Fruit fly (Drosophila melanogaster) whole organism, embryonic: ENCODE data around the gene CG14721.

Experiments used
- CG10274 ChIP-seq: fragments of 200-800 bp; sonication (Bioruptor generic); optimal IDR thresholded peaks from 3 replicates; lab custom pipeline; 2017; ENCODE audit warnings: missing biosample characterization, mild to moderate bottlenecking, missing genetic modification characterization
- CG10462 ChIP-seq: fragments of 200-800 bp; sonication (Bioruptor generic); optimal IDR thresholded peaks from 2 replicates; lab custom pipeline; 2016; ENCODE audit warnings: missing biosample characterization, missing genetic modification characterization
- CG12219 ChIP-seq: fragments of 200-800 bp; sonication (Bioruptor generic); optimal IDR thresholded peaks from 3 replicates; lab custom pipeline; 2018; ENCODE audit warnings: missing biosample characterization, mild to moderate bottlenecking, missing genetic modification characterization
- CG12236 ChIP-seq: fragments of 200-800 bp; sonication (Bioruptor generic); optimal IDR thresholded peaks from 2 replicates; lab custom pipeline; 2016; ENCODE audit warnings: missing biosample characterization, missing genetic modification characterization
- CG14860 ChIP-seq: fragments of 200-800 bp; sonication (Bioruptor generic); IDR thresholded peaks from 3 replicates; pipeline ENCODE4 v1.3.6; 2022; ENCODE audit warnings: missing biosample characterization, missing genetic modification characterization; ENCODE audit not compliant: partially characterized antibody
- CG1603 ChIP-seq: fragments of 200-800 bp; sonication (Bioruptor generic); optimal IDR thresholded peaks from 2 replicates; lab custom pipeline; 2019; ENCODE audit warnings: missing biosample characterization, mild to moderate bottlenecking, missing genetic modification characterization, moderate library complexity
- CG16863 ChIP-seq: fragments of 200-800 bp; sonication (Bioruptor generic); optimal IDR thresholded peaks from 3 replicates; lab custom pipeline; 2016; ENCODE audit warnings: missing biosample characterization, missing genetic modification characterization
- CG3407 ChIP-seq: fragments of 200-800 bp; sonication (Bioruptor generic); optimal IDR thresholded peaks from 2 replicates; lab custom pipeline; 2018; ENCODE audit warnings: missing biosample characterization, mild to moderate bottlenecking, missing genetic modification characterization
- CG34224 ChIP-seq: fragments of 200-800 bp; sonication (Bioruptor generic); IDR thresholded peaks from 3 replicates; pipeline ENCODE4 v1.3.6; 2022; ENCODE audit warnings: missing biosample characterization, missing genetic modification characterization; ENCODE audit not compliant: partially characterized antibody
- CG3726 ChIP-seq: fragments of 200-800 bp; sonication (Bioruptor generic); IDR thresholded peaks from 3 replicates; pipeline ENCODE4, ENCODE4 v1.3.6; 2022; ENCODE audit warnings: missing biosample characterization, missing genetic modification characterization
- CG3847 ChIP-seq: fragments of 200-800 bp; sonication (Bioruptor generic); IDR thresholded peaks from 2 replicates; pipeline ENCODE4 v1.3.6; 2022; ENCODE audit warnings: missing biosample characterization, missing genetic modification characterization
- CG4730 ChIP-seq: fragments of 200-800 bp; sonication (Bioruptor generic); IDR thresholded peaks from 2 replicates; pipeline ENCODE4 v1.3.6; 2022; ENCODE audit warnings: missing biosample characterization, missing genetic modification characterization
- CG6254 ChIP-seq: fragments of 200-800 bp; sonication (Bioruptor generic); optimal IDR thresholded peaks from 3 replicates; lab custom pipeline; 2017; ENCODE audit warnings: mild to moderate bottlenecking, missing biosample characterization, missing genetic modification reagents, missing genetic modification characterization
- CG6689 ChIP-seq: fragments of 200-800 bp; sonication (Bioruptor generic); IDR thresholded peaks from 2 replicates; pipeline ENCODE4 v1.3.6; 2022; ENCODE audit warnings: missing biosample characterization, missing genetic modification characterization
- CG6791 ChIP-seq: fragments of 200-800 bp; sonication (Bioruptor generic); IDR thresholded peaks from 3 replicates; pipeline ENCODE4 v1.3.6; 2022; ENCODE audit warnings: missing biosample characterization, missing genetic modification characterization; ENCODE audit not compliant: partially characterized antibody
- CG6854 ChIP-seq: fragments of 200-800 bp; sonication (Bioruptor generic); optimal IDR thresholded peaks from 3 replicates; lab custom pipeline; 2017; ENCODE audit warnings: missing biosample characterization, mild to moderate bottlenecking, missing genetic modification characterization
- CG7556 ChIP-seq: fragments of 200-800 bp; sonication (Bioruptor generic); optimal IDR thresholded peaks from 2 replicates; lab custom pipeline; 2017; ENCODE audit warnings: missing biosample characterization, mild to moderate bottlenecking, missing genetic modification characterization
- CG8944 ChIP-seq: fragments of 200-800 bp; sonication (Bioruptor generic); optimal IDR thresholded peaks from 3 replicates; lab custom pipeline; 2016; ENCODE audit warnings: missing biosample characterization, missing genetic modification characterization
- CG9932 ChIP-seq: fragments of 200-800 bp; sonication (Bioruptor generic); IDR thresholded peaks from 2 replicates; pipeline ENCODE4 v1.3.6; 2022; ENCODE audit warnings: missing biosample characterization, missing genetic modification characterization
- Dll ChIP-seq: fragments of 200-800 bp; sonication (Bioruptor generic); IDR thresholded peaks from 4 replicates; pipeline ENCODE4 v1.3.6; 2022; ENCODE audit warnings: missing biosample characterization, missing genetic modification characterization; ENCODE audit not compliant: partially characterized antibody
- Elba2 ChIP-seq: fragments of 200-800 bp; sonication (Bioruptor generic); optimal IDR thresholded peaks from 3 replicates; lab custom pipeline; 2016; ENCODE audit warnings: missing biosample characterization, missing genetic modification characterization
- GATAe ChIP-seq: fragments of 200-800 bp; sonication (Bioruptor generic); conservative IDR thresholded peaks from 2 replicates; pipeline ENCODE4 v1.3.6; 2022; ENCODE audit warnings: missing biosample characterization, missing genetic modification characterization
- H2.0 ChIP-seq: fragments of 200-800 bp; sonication (Bioruptor generic); IDR thresholded peaks from 2 replicates; pipeline ENCODE4 v1.3.6; 2022; ENCODE audit warnings: missing biosample characterization, missing genetic modification characterization
- HLH54F ChIP-seq: fragments of 200-800 bp; sonication (Bioruptor generic); optimal IDR thresholded peaks from 3 replicates; lab custom pipeline; 2016; ENCODE audit warnings: missing biosample characterization, missing genetic modification characterization
- Hr78 ChIP-seq, 2 experiments: fragments of 200-800 bp in 1 of 2; fragments of >200 bp in 1 of 2; sonication (Bioruptor generic) in 1 of 2; optimal IDR thresholded peaks; 2 replicates each; lab custom pipeline; 2017 to 2019; ENCODE audit warnings: missing biosample characterization in 2 of 2, missing genetic modification characterization in 2 of 2, mild to moderate bottlenecking in 1 of 2, moderate library complexity in 1 of 2
- Lhr ChIP-seq: fragments of 200-800 bp; sonication (Bioruptor generic); optimal IDR thresholded peaks from 3 replicates; lab custom pipeline; 2017; ENCODE audit warnings: mild to moderate bottlenecking, missing biosample characterization, missing genetic modification reagents, missing genetic modification characterization
- MESR4 ChIP-seq: fragments of 200-800 bp; sonication (Bioruptor generic); optimal IDR thresholded peaks from 2 replicates; lab custom pipeline; 2018; ENCODE audit warnings: missing biosample characterization, mild to moderate bottlenecking, missing genetic modification characterization, moderate library complexity
- Nf-YA ChIP-seq: fragments of 200-800 bp; sonication (Bioruptor generic); IDR thresholded peaks from 2 replicates; pipeline ENCODE4 v1.3.6; 2022; ENCODE audit warnings: missing biosample characterization, missing genetic modification characterization
- Scr ChIP-seq: fragments of 200-800 bp; sonication (Bioruptor generic); IDR thresholded peaks from 2 replicates; pipeline ENCODE4 v1.3.6; 2022; ENCODE audit warnings: missing biosample characterization, missing genetic modification characterization; ENCODE audit not compliant: partially characterized antibody
- Sox102F ChIP-seq: fragments of 200-800 bp; sonication (Bioruptor generic); optimal IDR thresholded peaks from 2 replicates; lab custom pipeline; 2018; ENCODE audit warnings: missing biosample characterization, mild to moderate bottlenecking, missing genetic modification characterization, moderate library complexity
- Stat92E ChIP-seq, 3 experiments: fragments of >200 bp in 2 of 3; fragments of 200-800 bp in 1 of 3; sonication (Bioruptor generic) in 1 of 3; optimal IDR thresholded peaks; 2 replicates each; lab custom pipeline; 2017 to 2019; ENCODE audit warnings: missing biosample characterization in 3 of 3, missing genetic modification characterization in 3 of 3, mild to moderate bottlenecking in 1 of 3, moderate library complexity in 1 of 3
- Trl ChIP-seq, 3 experiments: fragments of >200 bp in 2 of 3; fragments of 200-800 bp in 1 of 3; sonication (Bioruptor generic) in 1 of 3; optimal IDR thresholded peaks; 2 replicates in 1 of 3; 3 replicates in 2 of 3; lab custom pipeline; 2016 to 2017; ENCODE audit warnings: missing biosample characterization in 1 of 3, missing genetic modification characterization in 1 of 3
- ab ChIP-seq: fragments of 200-800 bp; sonication (Bioruptor generic); optimal IDR thresholded peaks from 2 replicates; lab custom pipeline; 2016; ENCODE audit warnings: missing biosample characterization, missing genetic modification characterization
- chm ChIP-seq: fragments of 200-800 bp; sonication (Bioruptor generic); IDR thresholded peaks from 2 replicates; pipeline ENCODE4 v1.3.6; 2022; ENCODE audit warnings: missing biosample characterization, missing genetic modification characterization
- disco-r ChIP-seq: fragments of 200-800 bp; sonication (Bioruptor generic); optimal IDR thresholded peaks from 2 replicates; lab custom pipeline; 2016; ENCODE audit warnings: missing biosample characterization, missing genetic modification characterization
- esg ChIP-seq: fragments of 200-800 bp; sonication (Bioruptor generic); conservative IDR thresholded peaks from 2 replicates; pipeline ENCODE4 v1.3.6; 2022; ENCODE audit warnings: missing biosample characterization, missing genetic modification characterization
- fu2 ChIP-seq: fragments of 200-800 bp; sonication (Bioruptor generic); optimal IDR thresholded peaks from 2 replicates; lab custom pipeline; 2016; ENCODE audit warnings: missing biosample characterization, missing genetic modification characterization
- gro ChIP-seq: fragments of 200-800 bp; sonication (Bioruptor generic); optimal IDR thresholded peaks from 2 replicates; lab custom pipeline; 2016; ENCODE audit warnings: missing biosample characterization, missing genetic modification characterization
- ham ChIP-seq: fragments of 200-800 bp; sonication (Bioruptor generic); IDR thresholded peaks from 2 replicates; pipeline ENCODE4 v1.3.6; 2022; ENCODE audit warnings: missing biosample characterization, missing genetic modification characterization
- luna ChIP-seq: fragments of 200-800 bp; sonication (Bioruptor generic); optimal IDR thresholded peaks from 2 replicates; lab custom pipeline; 2016; ENCODE audit warnings: missing biosample characterization, missing genetic modification characterization
- pita ChIP-seq: fragments of 200-800 bp; sonication (Bioruptor generic); optimal IDR thresholded peaks from 2 replicates; lab custom pipeline; 2017; ENCODE audit warnings: missing biosample characterization, mild to moderate bottlenecking, missing genetic modification characterization
- pnt ChIP-seq: fragments of 200-800 bp; sonication (Bioruptor generic); optimal IDR thresholded peaks from 3 replicates; lab custom pipeline; 2016; ENCODE audit warnings: missing biosample characterization, missing genetic modification characterization
- psq ChIP-seq: fragments of 200-800 bp; sonication (Bioruptor generic); optimal IDR thresholded peaks from 2 replicates; lab custom pipeline; 2017; ENCODE audit warnings: missing biosample characterization, missing genetic modification characterization
- salm ChIP-seq: fragments of 200-800 bp; sonication (Bioruptor generic); optimal IDR thresholded peaks from 2 replicates; lab custom pipeline; 2018; ENCODE audit warnings: missing biosample characterization, mild to moderate bottlenecking, missing genetic modification characterization
- schlank ChIP-seq: fragments of 200-800 bp; sonication (Bioruptor generic); optimal IDR thresholded peaks from 2 replicates; lab custom pipeline; 2018; ENCODE audit warnings: missing biosample characterization, mild to moderate bottlenecking, missing genetic modification characterization
- slp2 ChIP-seq: fragments of 200-800 bp; sonication (Bioruptor generic); optimal IDR thresholded peaks from 2 replicates; lab custom pipeline; 2016; ENCODE audit warnings: missing biosample characterization, missing genetic modification characterization
- ssp ChIP-seq: fragments of 200-800 bp; sonication (Bioruptor generic); IDR thresholded peaks from 2 replicates; pipeline ENCODE4 v1.3.6; 2022; ENCODE audit warnings: missing biosample characterization, missing genetic modification characterization
- sug ChIP-seq: fragments of 200-800 bp; optimal IDR thresholded peaks from 2 replicates; lab custom pipeline; 2019; ENCODE audit warnings: missing biosample characterization, mild to moderate bottlenecking, missing genetic modification characterization, moderate library complexity
- tup ChIP-seq: fragments of 200-800 bp; sonication (Bioruptor generic); optimal IDR thresholded peaks from 2 replicates; lab custom pipeline; 2016; ENCODE audit warnings: missing biosample characterization, mild to moderate bottlenecking, missing genetic modification characterization, moderate library complexity
- vfl ChIP-seq: fragments of 200-800 bp; sonication (Bioruptor generic); optimal IDR thresholded peaks from 2 replicates; lab custom pipeline; 2016; ENCODE audit warnings: missing biosample characterization, missing genetic modification characterization

Gene CG14721

DNA sequence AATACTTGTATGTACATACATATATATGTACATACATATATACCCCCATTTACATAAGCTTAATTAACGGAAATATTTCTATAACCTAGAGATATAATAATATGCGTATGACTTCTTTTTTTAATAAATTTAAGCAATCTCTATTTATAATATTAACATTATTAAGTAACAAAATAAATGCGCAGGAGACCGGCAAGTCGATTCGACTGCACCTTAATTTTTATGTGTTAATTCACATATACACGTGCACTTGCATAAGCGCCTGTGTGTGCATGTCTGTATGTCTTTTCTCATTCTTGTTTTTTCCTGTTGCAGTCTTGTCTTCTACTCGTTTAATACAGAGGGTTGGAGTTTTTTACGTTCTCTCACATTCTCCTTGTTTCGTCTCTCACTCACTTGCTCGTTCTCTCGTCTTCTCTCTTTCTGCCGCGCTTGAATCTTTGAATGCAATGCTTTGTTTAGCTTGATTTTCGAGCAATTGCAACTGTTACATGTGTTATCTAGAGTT lies 45.0 kb downstream of the CG14721 start (continued):
- TF ChIP-seq CG14860 (GFP tag; lab: Robert Waterston, UW) (no peak), Sox102F (GFP tag; lab: Kevin White, UChicago) (peak; percentile 96), chm (GFP tag; lab: Robert Waterston, UW) (peak; percentile 93), CG6854 (GFP tag; lab: Kevin White, UChicago) (peak; percentile 39), schlank (tag; lab: Kevin White, UChicago) (no peak), CG7556 (GFP tag; lab: Kevin White, UChicago) (peak; percentile 95), CG6791 (GFP tag; lab: Robert Waterston, UW) (no peak), luna (GFP tag; lab: Kevin White, UChicago) (no peak), CG3726 (GFP tag; lab: Robert Waterston, UW) (peak; percentile 85; the same call in 2 of the 3 replicates), esg (GFP tag; lab: Robert Waterston, UW) (peak; percentile 78), CG1603 (tag; lab: Kevin White, UChicago) (peak; percentile 65), slp2 (GFP tag; lab: Kevin White, UChicago) (peak; percentile 44), CG34224 (GFP tag; lab: Robert Waterston, UW) (no peak), fu2 (GFP tag; lab: Kevin White, UChicago) (no peak), CG12236 (peak; percentile 3), HLH54F (GFP tag; lab: Kevin White, UChicago) (no peak), Dll (GFP tag; lab: Robert Waterston, UW) (no peak), MESR4 (no peak), salm (peak; percentile 88), Nf-YA (GFP tag; lab: Robert Waterston, UW) (peak; percentile 81), disco-r (GFP tag; lab: Kevin White, UChicago) (no peak), ssp (peak; percentile 80), vfl (GFP tag; lab: Kevin White, UChicago) (no peak), Hr78 (GFP tag; optimal IDR thresholded peaks at IDR 0.05; lab: Kevin White, UChicago) (peak in 1 of 2 experiments; percentile 92), psq (GFP tag; lab: Kevin White, UChicago) (peak; percentile 84), CG3407 (GFP tag; lab: Kevin White, UChicago) (peak; percentile 93), ham (GFP tag; lab: Robert Waterston, UW) (no peak), CG6254 (GFP tag; lab: Kevin White, UChicago) (peak; percentile 93), sug (tag; lab: Kevin White, UChicago) (peak; percentile 52), H2.0 (GFP tag; lab: Robert Waterston, UW) (peak; percentile 81), Stat92E (GFP tag; optimal IDR thresholded peaks at IDR 0.05; lab: Kevin White, UChicago) (peak in 1 of 3 experiments; percentile 91), pita (GFP tag; lab: Kevin White, UChicago) (no peak), Elba2 (GFP tag; lab: Kevin White, UChicago) (peak; percentile 66), gro (GFP tag; lab: Kevin White, UChicago) (no peak), CG16863 (GFP tag; lab: Kevin White, UChicago) (peak; percentile 48), tup (GFP tag; lab: Kevin White, UChicago) (no peak), CG12219 (GFP tag; lab: Kevin White, UChicago) (peak; percentile 81), CG8944 (peak; percentile 47), CG6689 (peak; percentile 88), Scr (no peak), Lhr (GFP tag; lab: Kevin White, UChicago) (peak; percentile 89), CG10274 (GFP tag; lab: Kevin White, UChicago) (peak; percentile 100), GATAe (no peak), CG4730 (GFP tag; lab: Robert Waterston, UW) (peak; percentile 68), pnt (no peak), CG9932 (GFP tag; lab: Robert Waterston, UW) (no peak), CG10462 (GFP tag; lab: Kevin White, UChicago) (peak; percentile 87), CG3847 (GFP tag; lab: Robert Waterston, UW) (peak; percentile 36; the same call in 1 of the 2 replicates), Trl (optimal IDR thresholded peaks at IDR 0.05; lab: Kevin White, UChicago) (peak; percentile 37 to 82), Trl (GFP tag; optimal IDR thresholded peaks at IDR 0.05; lab: Kevin White, UChicago) (peak; percentile 8), ab (peak; percentile 31)
